Fruit fly (Drosophila melanogaster) whole organism, embryonic: ENCODE measurements around the gene CG17472.

ENCODE experiments used
- ATbp ChIP-seq: fragments of 200-800 bp; sonication (Bioruptor generic); optimal IDR thresholded peaks from 2 replicates; lab custom pipeline; 2017; ENCODE audit warnings: missing biosample characterization, mild to moderate bottlenecking, missing genetic modification characterization, missing genetic modification reagents
- Atf-2 ChIP-seq: fragments of 200-800 bp; sonication (Bioruptor generic); optimal IDR thresholded peaks from 2 replicates; lab custom pipeline; 2016; ENCODE audit warnings: missing biosample characterization, missing genetic modification characterization
- CG10209 ChIP-seq: fragments of 200-800 bp; sonication (Bioruptor generic); optimal IDR thresholded peaks from 3 replicates; lab custom pipeline; 2017; ENCODE audit warnings: missing biosample characterization, mild to moderate bottlenecking, missing genetic modification characterization, missing genetic modification reagents
- CG10959 ChIP-seq: fragments of 200-800 bp; sonication (Bioruptor generic); IDR thresholded peaks from 2 replicates; pipeline ENCODE4 v1.3.6; 2022; ENCODE audit warnings: missing biosample characterization, missing genetic modification characterization
- CG11560 ChIP-seq: fragments of 200-800 bp; sonication (Bioruptor generic); IDR thresholded peaks from 3 replicates; pipeline ENCODE4 v1.3.6; 2022; ENCODE audit warnings: missing biosample characterization, missing genetic modification characterization
- CG11723 ChIP-seq: fragments of 200-800 bp; sonication (Bioruptor generic); optimal IDR thresholded peaks from 2 replicates; lab custom pipeline; 2017; ENCODE audit warnings: missing biosample characterization, mild to moderate bottlenecking, missing genetic modification characterization
- CG12104 ChIP-seq: fragments of 200-800 bp; sonication (Bioruptor generic); optimal IDR thresholded peaks from 3 replicates; lab custom pipeline; 2016; ENCODE audit warnings: missing biosample characterization, missing genetic modification characterization
- CG13123 ChIP-seq: fragments of 200-800 bp; sonication (Bioruptor generic); optimal IDR thresholded peaks from 2 replicates; lab custom pipeline; 2016; ENCODE audit warnings: missing biosample characterization, missing genetic modification characterization
- CG13894 ChIP-seq: fragments of 200-800 bp; sonication (Bioruptor generic); optimal IDR thresholded peaks from 3 replicates; lab custom pipeline; 2018; ENCODE audit warnings: missing biosample characterization, mild to moderate bottlenecking, missing genetic modification characterization, moderate library complexity
- CG15011 ChIP-seq: fragments of 200-800 bp; sonication (Bioruptor generic); optimal IDR thresholded peaks from 3 replicates; lab custom pipeline; 2018; ENCODE audit warnings: missing biosample characterization, mild to moderate bottlenecking, missing genetic modification characterization
- CG16815 ChIP-seq: fragments of 200-800 bp; sonication (Bioruptor generic); optimal IDR thresholded peaks from 3 replicates; lab custom pipeline; 2017; ENCODE audit warnings: missing biosample characterization, mild to moderate bottlenecking, missing genetic modification characterization
- CG18619 ChIP-seq: fragments of 200-800 bp; sonication (Bioruptor generic); optimal IDR thresholded peaks from 3 replicates; lab custom pipeline; 2017; ENCODE audit warnings: missing biosample characterization, mild to moderate bottlenecking, missing genetic modification characterization
- CG3163 ChIP-seq: fragments of 200-800 bp; sonication (Bioruptor generic); optimal IDR thresholded peaks from 3 replicates; lab custom pipeline; 2016; ENCODE audit warnings: missing biosample characterization, missing genetic modification characterization
- CG34376 ChIP-seq: fragments of 200-800 bp; sonication (Bioruptor generic); optimal IDR thresholded peaks from 2 replicates; lab custom pipeline; 2018; ENCODE audit warnings: missing biosample characterization, mild to moderate bottlenecking, missing genetic modification characterization
- CG3726 ChIP-seq: fragments of 200-800 bp; sonication (Bioruptor generic); IDR thresholded peaks from 3 replicates; pipeline ENCODE4, ENCODE4 v1.3.6; 2022; ENCODE audit warnings: missing biosample characterization, missing genetic modification characterization
- CG3838 ChIP-seq: fragments of 200-800 bp; sonication (Bioruptor generic); optimal IDR thresholded peaks from 3 replicates; lab custom pipeline; 2016; ENCODE audit warnings: missing biosample characterization, missing genetic modification characterization
- CG4404 ChIP-seq: fragments of 200-800 bp; sonication (Bioruptor generic); IDR thresholded peaks from 2 replicates; pipeline ENCODE4 v1.3.6; 2022; ENCODE audit warnings: missing biosample characterization, missing genetic modification characterization
- CG6272 ChIP-seq: fragments of 200-800 bp; sonication (Bioruptor generic); IDR thresholded peaks from 2 replicates; pipeline ENCODE4 v1.3.6; 2022; ENCODE audit warnings: missing biosample characterization, missing genetic modification characterization
- CG6654 ChIP-seq: fragments of 200-800 bp; sonication (Bioruptor generic); optimal IDR thresholded peaks from 2 replicates; lab custom pipeline; 2017; ENCODE audit warnings: missing biosample characterization, mild to moderate bottlenecking, missing genetic modification characterization
- CG6689 ChIP-seq: fragments of 200-800 bp; sonication (Bioruptor generic); IDR thresholded peaks from 2 replicates; pipeline ENCODE4 v1.3.6; 2022; ENCODE audit warnings: missing biosample characterization, missing genetic modification characterization
- CG7372 ChIP-seq: fragments of 200-800 bp; sonication (Bioruptor generic); IDR thresholded peaks from 2 replicates; pipeline ENCODE4 v1.3.6; 2022; ENCODE audit warnings: missing biosample characterization, missing genetic modification characterization
- CG7963 ChIP-seq: fragments of 200-800 bp; sonication (Bioruptor generic); IDR thresholded peaks from 3 replicates; pipeline ENCODE4 v1.3.6; 2022; ENCODE audit warnings: missing biosample characterization, missing genetic modification characterization; ENCODE audit not compliant: partially characterized antibody
- CG8388 ChIP-seq: fragments of 200-800 bp; sonication (Bioruptor generic); optimal IDR thresholded peaks from 2 replicates; lab custom pipeline; 2019; ENCODE audit warnings: missing biosample characterization, mild to moderate bottlenecking, missing genetic modification characterization, moderate library complexity
- CG9932 ChIP-seq: fragments of 200-800 bp; sonication (Bioruptor generic); IDR thresholded peaks from 2 replicates; pipeline ENCODE4 v1.3.6; 2022; ENCODE audit warnings: missing biosample characterization, missing genetic modification characterization
- CoRest ChIP-seq: fragments of 200-800 bp; sonication (Bioruptor generic); optimal IDR thresholded peaks from 3 replicates; lab custom pipeline; 2018; ENCODE audit warnings: missing biosample characterization, mild to moderate bottlenecking, missing genetic modification characterization, moderate library complexity
- Hey ChIP-seq: fragments of 200-800 bp; sonication (Bioruptor generic); optimal IDR thresholded peaks from 3 replicates; lab custom pipeline; 2018; ENCODE audit warnings: missing biosample characterization, mild to moderate bottlenecking, missing genetic modification characterization
- Mrtf ChIP-seq: fragments of 200-800 bp; sonication (Bioruptor generic); IDR thresholded peaks from 3 replicates; pipeline ENCODE4 v1.3.6; 2022; ENCODE audit warnings: missing biosample characterization, missing genetic modification characterization
- Poxn ChIP-seq: fragments of 200-800 bp; sonication (Bioruptor generic); IDR thresholded peaks from 2 replicates; pipeline ENCODE4 v1.3.6; 2022; ENCODE audit warnings: missing biosample characterization, missing genetic modification characterization
- Rfx ChIP-seq: fragments of 200-800 bp; sonication (Bioruptor generic); IDR thresholded peaks from 2 replicates; pipeline ENCODE4 v1.3.6; 2022; ENCODE audit warnings: missing biosample characterization, missing genetic modification characterization
- Sry-δ ChIP-seq: fragments of 200-800 bp; sonication (Bioruptor generic); optimal IDR thresholded peaks from 2 replicates; lab custom pipeline; 2016; ENCODE audit warnings: missing biosample characterization, missing genetic modification characterization
- corto ChIP-seq: fragments of 200-800 bp; sonication (Bioruptor generic); optimal IDR thresholded peaks from 2 replicates; lab custom pipeline; 2016; ENCODE audit warnings: missing biosample characterization, mild to moderate bottlenecking, missing genetic modification characterization, moderate library complexity
- crc ChIP-seq: fragments of 200-800 bp; sonication (Bioruptor generic); optimal IDR thresholded peaks from 2 replicates; lab custom pipeline; 2016; ENCODE audit warnings: missing biosample characterization, missing genetic modification characterization
- disco-r ChIP-seq: fragments of 200-800 bp; sonication (Bioruptor generic); optimal IDR thresholded peaks from 2 replicates; lab custom pipeline; 2016; ENCODE audit warnings: missing biosample characterization, missing genetic modification characterization
- dmrt11E ChIP-seq: fragments of 200-800 bp; sonication (Bioruptor generic); optimal IDR thresholded peaks from 3 replicates; lab custom pipeline; 2018; ENCODE audit warnings: missing biosample characterization, mild to moderate bottlenecking, missing genetic modification characterization, moderate library complexity
- eyg ChIP-seq: fragments of 200-800 bp; sonication (Bioruptor generic); optimal IDR thresholded peaks from 3 replicates; lab custom pipeline; 2016; ENCODE audit warnings: missing biosample characterization, missing genetic modification characterization
- fd96Cb ChIP-seq: fragments of 200-800 bp; sonication (Bioruptor generic); optimal IDR thresholded peaks from 2 replicates; lab custom pipeline; 2018; ENCODE audit warnings: missing biosample characterization, mild to moderate bottlenecking, missing genetic modification characterization, moderate library complexity
- ftz-f1 ChIP-seq: fragments of 200-800 bp; sonication (Bioruptor generic); optimal IDR thresholded peaks from 2 replicates; lab custom pipeline; 2016; ENCODE audit warnings: missing biosample characterization, missing genetic modification characterization
- gce ChIP-seq: fragments of 200-800 bp; sonication (Bioruptor generic); IDR thresholded peaks from 3 replicates; pipeline ENCODE4 v1.3.6; 2022; ENCODE audit warnings: missing biosample characterization, missing genetic modification characterization
- ham ChIP-seq: fragments of 200-800 bp; sonication (Bioruptor generic); IDR thresholded peaks from 2 replicates; pipeline ENCODE4 v1.3.6; 2022; ENCODE audit warnings: missing biosample characterization, missing genetic modification characterization
- jigr1 ChIP-seq: fragments of 200-800 bp; sonication (Bioruptor generic); IDR thresholded peaks from 3 replicates; pipeline ENCODE4 v1.3.6; 2022; ENCODE audit warnings: missing biosample characterization, missing genetic modification characterization
- jing ChIP-seq: fragments of 200-800 bp; sonication (Bioruptor generic); optimal IDR thresholded peaks from 2 replicates; lab custom pipeline; 2018; ENCODE audit warnings: missing biosample characterization, mild to moderate bottlenecking, missing genetic modification characterization
- p53 ChIP-seq: fragments of 200-800 bp; sonication (Bioruptor generic); optimal IDR thresholded peaks from 2 replicates; lab custom pipeline; 2016; ENCODE audit warnings: missing biosample characterization, missing genetic modification characterization
- scrt ChIP-seq: fragments of 200-800 bp; sonication (Bioruptor generic); optimal IDR thresholded peaks from 2 replicates; lab custom pipeline; 2018; ENCODE audit warnings: missing biosample characterization, mild to moderate bottlenecking, missing genetic modification characterization, moderate library complexity
- sisA ChIP-seq: fragments of 200-800 bp; sonication (Bioruptor generic); IDR thresholded peaks from 2 replicates; pipeline ENCODE4 v1.3.6; 2022; ENCODE audit warnings: missing biosample characterization, missing genetic modification characterization
- sug ChIP-seq: fragments of 200-800 bp; optimal IDR thresholded peaks from 2 replicates; lab custom pipeline; 2019; ENCODE audit warnings: missing biosample characterization, mild to moderate bottlenecking, missing genetic modification characterization, moderate library complexity
- trem ChIP-seq: fragments of 200-800 bp; optimal IDR thresholded peaks from 3 replicates; lab custom pipeline; 2019; ENCODE audit warnings: missing biosample characterization, mild to moderate bottlenecking, missing genetic modification characterization, moderate library complexity
- tup ChIP-seq: fragments of 200-800 bp; sonication (Bioruptor generic); optimal IDR thresholded peaks from 2 replicates; lab custom pipeline; 2016; ENCODE audit warnings: missing biosample characterization, mild to moderate bottlenecking, missing genetic modification characterization, moderate library complexity
- vnd ChIP-seq: fragments of 200-800 bp; sonication (Bioruptor generic); IDR thresholded peaks from 3 replicates; pipeline ENCODE4 v1.3.6; 2022; ENCODE audit warnings: missing biosample characterization, missing genetic modification characterization; ENCODE audit not compliant: partially characterized antibody
- vvl ChIP-seq: fragments of 200-800 bp; sonication (Bioruptor generic); IDR thresholded peaks from 2 replicates; pipeline ENCODE4 v1.3.6; 2022; ENCODE audit warnings: missing biosample characterization, missing genetic modification characterization
- zen ChIP-seq: fragments of 200-800 bp; sonication (Bioruptor generic); optimal IDR thresholded peaks from 3 replicates; lab custom pipeline; 2018; ENCODE audit warnings: missing biosample characterization, mild to moderate bottlenecking, missing genetic modification characterization, moderate library complexity

Gene CG17472

dm6 chr2L:20645394-20645869 lies 11.1 kb downstream of the CG17472 start, which contains the start of the genes phr6-4 and CG2608 (continued):
- TF ChIP-seq CG13894 (tag; lab: Kevin White, UChicago) (peak; percentile 88), CG3838 (GFP tag; lab: Kevin White, UChicago) (peak; percentile 76), Mrtf (GFP tag; lab: Robert Waterston, UW) (peak; percentile 74), jigr1 (GFP tag; lab: Robert Waterston, UW) (peak; percentile 71; the same call in 1 of the 3 replicates), tup (GFP tag; lab: Kevin White, UChicago) (peak; percentile 76), CG8388 (GFP tag; lab: Kevin White, UChicago) (peak; percentile 92), Sry-δ (peak; percentile 36), CG6272 (GFP tag; lab: Robert Waterston, UW) (peak; percentile 76), scrt (peak; percentile 82), CoRest (peak; percentile 97), CG10209 (GFP tag; lab: Kevin White, UChicago) (peak; percentile 94), CG15011 (peak; percentile 89), sug (tag; lab: Kevin White, UChicago) (peak; percentile 91), CG9932 (peak; percentile 92), disco-r (peak; percentile 75), corto (peak; percentile 66), CG34376 (peak; percentile 90), CG18619 (GFP tag; lab: Kevin White, UChicago) (peak; percentile 93), eyg (peak; percentile 66), Hey (tag; lab: Kevin White, UChicago) (no peak), CG3163 (GFP tag; lab: Kevin White, UChicago) (peak; percentile 71), CG16815 (peak; percentile 89), sisA (GFP tag; lab: Robert Waterston, UW) (peak; percentile 80), zen (peak; percentile 80), gce (GFP tag; lab: Robert Waterston, UW) (0 out of 3 replicates have a peak, but pooled peaks have one; percentile 62), jing (GFP tag; lab: Kevin White, UChicago) (peak; percentile 75), Atf-2 (GFP tag; lab: Kevin White, UChicago) (peak; percentile 92), ham (peak; percentile 62; the same call in 1 of the 2 replicates), dmrt11E (tag; lab: Kevin White, UChicago) (peak; percentile 94), ATbp (GFP tag; lab: Kevin White, UChicago) (peak; percentile 85), fd96Cb (tag; lab: Kevin White, UChicago) (peak; percentile 89), Rfx (GFP tag; lab: Robert Waterston, UW) (peak; percentile 87), CG11560 (peak; percentile 69; the same call in 2 of the 3 replicates), CG6654 (GFP tag; lab: Kevin White, UChicago) (peak; percentile 76), CG7372 (GFP tag; lab: Robert Waterston, UW) (peak; percentile 84), CG7963 (GFP tag; lab: Robert Waterston, UW) (no peak), vvl (GFP tag; lab: Robert Waterston, UW) (peak; percentile 89), CG4404 (GFP tag; lab: Robert Waterston, UW) (peak; percentile 76), Poxn (GFP tag; lab: Robert Waterston, UW) (peak; percentile 65; the same call in 1 of the 2 replicates), CG12104 (GFP tag; lab: Kevin White, UChicago) (peak; percentile 91), CG6689 (GFP tag; lab: Robert Waterston, UW) (peak; percentile 90), CG13123 (peak; percentile 78), p53 (GFP tag; lab: Kevin White, UChicago) (peak; percentile 62), vnd (GFP tag; lab: Robert Waterston, UW) (no peak), CG3726 (peak; percentile 63; the same call in 1 of the 3 replicates), crc (peak; percentile 46), trem (tag; lab: Kevin White, UChicago) (peak; percentile 97), CG10959 (peak; percentile 63), CG11723 (GFP tag; lab: Kevin White, UChicago) (peak; percentile 86), ftz-f1 (GFP tag; lab: Kevin White, UChicago) (peak; percentile 18)
